Worm (Caenorhabditis elegans) whole organism, early embryonic: ENCODE measurements around the gene F41G3.6.

Experiments
- B0310.2 ChIP-seq: sonication (generic microtip); optimal IDR thresholded peaks from 2 replicates; lab custom pipeline; 2016; ENCODE audit warnings: mild to moderate bottlenecking, missing genetic modification characterization, missing compliant biosample characterization
- F13C5.2 ChIP-seq: sonication (generic microtip); optimal IDR thresholded peaks from 2 replicates; lab custom pipeline; 2017; ENCODE audit warnings: mild to moderate bottlenecking, missing genetic modification characterization, inconsistent platforms, missing compliant biosample characterization
- aly-1 ChIP-seq: sonication (generic microtip); optimal IDR thresholded peaks from 2 replicates; lab custom pipeline; 2016; ENCODE audit warnings: missing genetic modification characterization, missing compliant biosample characterization
- ama-1 ChIP-seq: fragments of 150-350 bp; optimal IDR thresholded peaks from 2 replicates; lab custom pipeline; 2014
- ceh-13 ChIP-seq: fragments of 200-800 bp; sonication (Bioruptor generic); optimal IDR thresholded peaks from 2 replicates; lab custom pipeline; 2018; ENCODE audit warnings: mild to moderate bottlenecking, missing genetic modification characterization, missing compliant biosample characterization
- ceh-36 ChIP-seq: sonication (generic microtip); optimal IDR thresholded peaks from 2 replicates; lab custom pipeline; 2016; ENCODE audit warnings: missing genetic modification characterization, inconsistent platforms, missing compliant biosample characterization
- ets-7 ChIP-seq: sonication (generic microtip); optimal IDR thresholded peaks from 2 replicates; lab custom pipeline; 2016; ENCODE audit warnings: missing genotype, missing genetic modification characterization, missing compliant biosample characterization
- flt-1 ChIP-seq: fragments of 200-800 bp; sonication (Bioruptor generic); IDR thresholded peaks from 2 replicates; pipeline ENCODE4 v1.3.6; 2022; ENCODE audit warnings: missing genetic modification characterization, missing compliant biosample characterization
- hmbx-1 ChIP-seq: sonication (generic microtip); optimal IDR thresholded peaks from 2 replicates; lab custom pipeline; 2016; ENCODE audit warnings: mild to moderate bottlenecking, missing genetic modification characterization, missing compliant biosample characterization
- hmg-4 ChIP-seq: fragments of 200-800 bp; sonication (Bioruptor generic); optimal IDR thresholded peaks from 2 replicates; lab custom pipeline; 2018; ENCODE audit warnings: mild to moderate bottlenecking, missing genetic modification characterization, missing compliant biosample characterization
- hnd-1 ChIP-seq: sonication (generic microtip); optimal IDR thresholded peaks from 2 replicates; lab custom pipeline; 2016; ENCODE audit warnings: missing genetic modification characterization, missing compliant biosample characterization
- pes-1 ChIP-seq: fragments of 200-800 bp; sonication (Bioruptor generic); IDR thresholded peaks from 2 replicates; pipeline ENCODE4 v1.3.6; 2022; ENCODE audit warnings: missing genetic modification reagents, missing genetic modification characterization, missing compliant biosample characterization
- scrt-1 ChIP-seq: fragments of 200-800 bp; sonication (Bioruptor generic); IDR thresholded peaks from 2 replicates; pipeline ENCODE4 v1.3.6; 2022; ENCODE audit warnings: missing genetic modification characterization, missing compliant biosample characterization
- sea-1 ChIP-seq: fragments of 200-800 bp; sonication (Bioruptor generic); conservative IDR thresholded peaks from 2 replicates; pipeline ENCODE4 v1.3.6; 2022; ENCODE audit warnings: missing genetic modification characterization, missing compliant biosample characterization
- tbx-11 ChIP-seq: fragments of 200-800 bp; sonication (Bioruptor generic); IDR thresholded peaks from 2 replicates; pipeline ENCODE4 v1.3.6; 2022; ENCODE audit warnings: missing genetic modification characterization, missing compliant biosample characterization
- tbx-37 ChIP-seq: fragments of 200-800 bp; sonication (Bioruptor generic); conservative IDR thresholded peaks from 2 replicates; pipeline ENCODE4 v1.3.6; 2022; ENCODE audit warnings: missing genetic modification reagents, missing genetic modification characterization, missing compliant biosample characterization
- tra-4 ChIP-seq: sonication (generic microtip); optimal IDR thresholded peaks from 2 replicates; lab custom pipeline; 2017; ENCODE audit warnings: missing genetic modification characterization, missing compliant biosample characterization

Gene F41G3.6

ce11 chrII:6744648-6745047 is 1.9 kb downstream of the F41G3.6 start, which contains the start of gene ins-15:
ins-15 (minus strand) TSS chrII:6744748.
- TF ChIP-seq aly-1 (tag; lab: Kevin White, UChicago) = no peak
- TF ChIP-seq sea-1 (GFP tag; lab: Robert Waterston, UW) = no peak
- no peak for TF ChIP-seq tra-4 (tag; lab: Kevin White, UChicago)
- no peak for TF ChIP-seq ama-1
- no peak for TF ChIP-seq pes-1 (GFP tag; lab: Robert Waterston, UW)
- no peak for TF ChIP-seq B0310.2 (tag; lab: Kevin White, UChicago)
- no peak for TF ChIP-seq hnd-1
- TF ChIP-seq hmg-4 (GFP tag; lab: Kevin White, UChicago) = no peak
- TF ChIP-seq F13C5.2 (tag; lab: Kevin White, UChicago) = no peak
- TF ChIP-seq ceh-36 (tag; lab: Kevin White, UChicago) = no peak
- TF ChIP-seq flt-1 (GFP tag; lab: Robert Waterston, UW) = no peak
- no peak for TF ChIP-seq tbx-37 (GFP tag; lab: Robert Waterston, UW)
- TF ChIP-seq ceh-13 (GFP tag; lab: Kevin White, UChicago) = no peak

ce11 chrII:6745783-6746182 is 3.1 kb downstream of the F41G3.6 start, which contains the start of gene ins-14:
ins-14 (minus strand) TSS chrII:6745814.
- no peak for TF ChIP-seq tbx-37 (GFP tag; lab: Robert Waterston, UW)
- TF ChIP-seq scrt-1 = no peak
- TF ChIP-seq hmbx-1 (tag; lab: Kevin White, UChicago) = no peak
- no peak for TF ChIP-seq hnd-1
- no peak for TF ChIP-seq ceh-13 (GFP tag; lab: Kevin White, UChicago)
- no peak for TF ChIP-seq tra-4 (tag; lab: Kevin White, UChicago)
- TF ChIP-seq ceh-36 (tag; lab: Kevin White, UChicago) = no peak
- no peak for TF ChIP-seq sea-1 (GFP tag; lab: Robert Waterston, UW)
- no peak for TF ChIP-seq ets-7 (tag; lab: Kevin White, UChicago)

- TF ChIP-seq tra-4 (tag; lab: Kevin White, UChicago) (no peak), ets-7 (tag; lab: Kevin White, UChicago) (no peak), pes-1 (GFP tag; lab: Robert Waterston, UW) (no peak), tbx-37 (GFP tag; lab: Robert Waterston, UW) (no peak), ama-1 (no peak), flt-1 (GFP tag; lab: Robert Waterston, UW) (no peak), F13C5.2 (tag; lab: Kevin White, UChicago) (no peak), ceh-36 (tag; lab: Kevin White, UChicago) (no peak), hmbx-1 (tag; lab: Kevin White, UChicago) (no peak), hmg-4 (GFP tag; lab: Kevin White, UChicago) (no peak), ceh-13 (GFP tag; lab: Kevin White, UChicago) (no peak), scrt-1 (no peak), sea-1 (GFP tag; lab: Robert Waterston, UW) (no peak), aly-1 (tag; lab: Kevin White, UChicago) (no peak), B0310.2 (tag; lab: Kevin White, UChicago) (no peak), hnd-1 (no peak), tbx-11 (GFP tag; lab: Robert Waterston, UW) (no peak)
Measured at ce11 chrII:6746404-6746803, 3.7 kb downstream of the F41G3.6 start, which contains the start of gene F41G3.5. F41G3.5 (plus strand) TSS chrII:6746704.

- no peak for TF ChIP-seq ceh-13 (GFP tag; lab: Kevin White, UChicago)
- TF ChIP-seq hmg-4 (GFP tag; lab: Kevin White, UChicago) = no peak
- TF ChIP-seq ets-7 (tag; lab: Kevin White, UChicago) = no peak
- TF ChIP-seq tbx-37 (GFP tag; lab: Robert Waterston, UW) = no peak
- no peak for TF ChIP-seq ceh-36 (tag; lab: Kevin White, UChicago)
Measured at ce11 chrII:6749422-6749821, 6.7 kb downstream of the F41G3.6 start, which contains the start of gene F41G3.10. F41G3.10 (minus strand) TSS chrII:6749522.

- TF ChIP-seq tbx-11 (GFP tag; lab: Robert Waterston, UW) (no peak), pes-1 (GFP tag; lab: Robert Waterston, UW) (no peak), tbx-37 (GFP tag; lab: Robert Waterston, UW) (no peak), aly-1 (tag; lab: Kevin White, UChicago) (no peak), F13C5.2 (tag; lab: Kevin White, UChicago) (no peak), hmg-4 (GFP tag; lab: Kevin White, UChicago) (no peak), sea-1 (GFP tag; lab: Robert Waterston, UW) (no peak), ets-7 (tag; lab: Kevin White, UChicago) (no peak), flt-1 (GFP tag; lab: Robert Waterston, UW) (no peak), ama-1 (no peak), ceh-36 (tag; lab: Kevin White, UChicago) (no peak)
Measured at ce11 chrII:6750929-6751328, 8.2 kb downstream of the F41G3.6 start, which contains the start of gene F41G3.20. F41G3.20 (minus strand) TSS chrII:6751029.

ce11 chrII:6752027-6752426 is 9.3 kb downstream of the F41G3.6 start, which contains the start of gene F41G3.19:
F41G3.19 (minus strand) TSS chrII:6752127.
- TF ChIP-seq flt-1 (GFP tag; lab: Robert Waterston, UW) (no peak), B0310.2 (tag; lab: Kevin White, UChicago) (no peak), pes-1 (GFP tag; lab: Robert Waterston, UW) (no peak)

ce11 chrII:6752850-6753249 is 10.1 kb downstream of the F41G3.6 start, which contains the start of gene F41G3.21:
F41G3.21 (minus strand) TSS chrII:6752950.
- TF ChIP-seq aly-1 (tag; lab: Kevin White, UChicago) (no peak), ceh-36 (tag; lab: Kevin White, UChicago) (no peak), scrt-1 (no peak), B0310.2 (tag; lab: Kevin White, UChicago) (no peak), ets-7 (tag; lab: Kevin White, UChicago) (no peak), sea-1 (GFP tag; lab: Robert Waterston, UW) (no peak), ama-1 (no peak), hmbx-1 (tag; lab: Kevin White, UChicago) (no peak), pes-1 (GFP tag; lab: Robert Waterston, UW) (no peak), flt-1 (GFP tag; lab: Robert Waterston, UW) (no peak), tbx-37 (GFP tag; lab: Robert Waterston, UW) (no peak)
